Fruit fly (Drosophila melanogaster) whole organism, wandering third instar larva: ENCODE measurements around the gene Sgsf.

Experiments
- Abd-B ChIP-seq: fragments of >200 bp; optimal IDR thresholded peaks from 2 replicates; lab custom pipeline; 2017; ENCODE audit warnings: missing biosample characterization, missing genetic modification characterization
- CG32264 ChIP-seq: fragments of 200-800 bp; sonication (Bioruptor generic); optimal IDR thresholded peaks from 2 replicates; lab custom pipeline; 2016; ENCODE audit warnings: missing biosample characterization, missing genetic modification characterization
- CG9705 ChIP-seq: fragments of 200-800 bp; sonication (Bioruptor generic); optimal IDR thresholded peaks from 2 replicates; lab custom pipeline; 2018; ENCODE audit warnings: missing biosample characterization, mild to moderate bottlenecking, missing genetic modification characterization
- CrebA ChIP-seq: fragments of 200-800 bp; sonication (Bioruptor generic); optimal IDR thresholded peaks from 2 replicates; lab custom pipeline; 2016; ENCODE audit warnings: missing biosample characterization, mild to moderate bottlenecking, missing genetic modification characterization, borderline replicate concordance
- Dfd ChIP-seq: fragments of >200 bp; optimal IDR thresholded peaks from 2 replicates; lab custom pipeline; 2017; ENCODE audit warnings: missing biosample characterization, missing genetic modification characterization
- GATAd ChIP-seq: sonication (Bioruptor generic); optimal IDR thresholded peaks from 2 replicates; lab custom pipeline; 2016; ENCODE audit warnings: missing biosample characterization, missing genetic modification characterization
- HLH106 ChIP-seq: fragments of 200-800 bp; optimal IDR thresholded peaks from 3 replicates; lab custom pipeline; 2019; ENCODE audit warnings: missing biosample characterization, mild to moderate bottlenecking, missing genetic modification characterization, moderate library complexity
- Hnf4 ChIP-seq: fragments of 200-800 bp; sonication (Bioruptor generic); optimal IDR thresholded peaks from 2 replicates; lab custom pipeline; 2016; ENCODE audit warnings: missing biosample characterization, mild to moderate bottlenecking, missing genetic modification characterization
- Hr78 ChIP-seq: fragments of >200 bp; optimal IDR thresholded peaks from 2 replicates; lab custom pipeline; 2017; ENCODE audit warnings: missing biosample characterization, missing genetic modification characterization
- Hr83 ChIP-seq: fragments of 200-300 bp; sonication (Bioruptor generic); optimal IDR thresholded peaks from 2 replicates; lab custom pipeline; 2016; ENCODE audit warnings: missing biosample characterization, mild to moderate bottlenecking, missing genetic modification characterization, moderate library complexity; ENCODE audit not compliant: poor library complexity, severe bottlenecking
- Jra ChIP-seq: sonication (Bioruptor generic); optimal IDR thresholded peaks from 2 replicates; lab custom pipeline; 2016; ENCODE audit warnings: missing biosample characterization, missing genetic modification characterization
- Mio ChIP-seq: sonication (Bioruptor generic); optimal IDR thresholded peaks from 2 replicates; lab custom pipeline; 2016; ENCODE audit warnings: missing biosample characterization, missing genetic modification characterization
- Myc ChIP-seq: fragments of >200 bp; optimal IDR thresholded peaks from 2 replicates; lab custom pipeline; 2017
- N ChIP-seq: fragments of >200 bp; optimal IDR thresholded peaks from 2 replicates; lab custom pipeline; 2018; ENCODE audit warnings: missing biosample characterization, missing external identifiers, missing genetic modification characterization
- OdsH ChIP-seq: fragments of 200-800 bp; sonication (Bioruptor generic); optimal IDR thresholded peaks from 2 replicates; lab custom pipeline; 2016; ENCODE audit warnings: missing biosample characterization, mild to moderate bottlenecking, missing genetic modification characterization
- Rel ChIP-seq, 2 experiments: fragments of 200-800 bp; sonication (Bioruptor generic) in 1 of 2; optimal IDR thresholded peaks; 2 replicates in 1 of 2; 3 replicates in 1 of 2; lab custom pipeline; 2016 to 2019; ENCODE audit warnings: mild to moderate bottlenecking in 2 of 2, missing biosample characterization in 2 of 2, missing genetic modification characterization in 2 of 2, moderate library complexity in 1 of 2
- Sp1 ChIP-seq: fragments of 200-800 bp; sonication (Bioruptor generic); optimal IDR thresholded peaks from 3 replicates; lab custom pipeline; 2019; ENCODE audit warnings: missing biosample characterization, mild to moderate bottlenecking, missing genetic modification characterization, moderate library complexity
- Vsx2 ChIP-seq: fragments of 200-300, 225-300 bp; sonication (Bioruptor generic); optimal IDR thresholded peaks from 2 replicates; lab custom pipeline; 2018; ENCODE audit warnings: missing biosample characterization, missing genetic modification characterization; ENCODE audit not compliant: partially characterized antibody
- br ChIP-seq: fragments of 200-800 bp; sonication (Bioruptor generic); optimal IDR thresholded peaks from 2 replicates; lab custom pipeline; 2016; ENCODE audit warnings: missing biosample characterization, missing genetic modification characterization
- dl ChIP-seq, 2 experiments: fragments of 175-275, 200-275 bp in 1 of 2; fragments of 200-275 bp in 1 of 2; sonication (Bioruptor generic); optimal IDR thresholded peaks; lab custom pipeline; 2018; ENCODE audit warnings: mild to moderate bottlenecking in 2 of 2, missing biosample characterization in 2 of 2, missing genetic modification characterization in 2 of 2, moderate library complexity in 2 of 2; ENCODE audit not compliant: partially characterized antibody in 2 of 2, insufficient read depth in 1 of 2
- dmrt93B ChIP-seq: fragments of 200-800 bp; sonication (Bioruptor generic); optimal IDR thresholded peaks from 2 replicates; lab custom pipeline; 2018; ENCODE audit warnings: missing biosample characterization, mild to moderate bottlenecking, missing genetic modification characterization
- dsf ChIP-seq: sonication (Bioruptor generic); optimal IDR thresholded peaks from 2 replicates; lab custom pipeline; 2016; ENCODE audit warnings: missing biosample characterization, missing genetic modification characterization, borderline replicate concordance
- ey ChIP-seq: fragments of 200-800 bp; sonication (Bioruptor generic); optimal IDR thresholded peaks from 2 replicates; lab custom pipeline; 2016; ENCODE audit warnings: missing biosample characterization, missing genetic modification characterization
- foxo ChIP-seq, 2 experiments: fragments of 200-800 bp; sonication (Bioruptor generic); optimal IDR thresholded peaks; 2 replicates in 1 of 2; 3 replicates in 1 of 2; lab custom pipeline; 2016 to 2017; ENCODE audit warnings: missing biosample characterization in 2 of 2, missing genetic modification characterization in 2 of 2
- fru ChIP-seq: fragments of 200-800 bp; sonication (Bioruptor generic); optimal IDR thresholded peaks from 3 replicates; lab custom pipeline; 2016; ENCODE audit warnings: missing biosample characterization, mild to moderate bottlenecking, missing genetic modification characterization
- h ChIP-seq: fragments of 200-800 bp; sonication (Bioruptor generic); optimal IDR thresholded peaks from 3 replicates; lab custom pipeline; 2016; ENCODE audit warnings: missing biosample characterization, mild to moderate bottlenecking, missing genetic modification characterization
- jim ChIP-seq: fragments of 175-275, 200-325 bp; sonication (Bioruptor generic); optimal IDR thresholded peaks from 2 replicates; lab custom pipeline; 2016; ENCODE audit warnings: missing biosample characterization, mild to moderate bottlenecking, missing genetic modification characterization
- lola ChIP-seq: fragments of >200 bp; optimal IDR thresholded peaks from 2 replicates; lab custom pipeline; 2017; ENCODE audit warnings: missing biosample characterization, missing genetic modification characterization
- psq ChIP-seq: fragments of 200-800 bp; sonication (Bioruptor generic); optimal IDR thresholded peaks from 3 replicates; lab custom pipeline; 2017; ENCODE audit warnings: missing biosample characterization, mild to moderate bottlenecking, missing genetic modification characterization, moderate library complexity
- rgr ChIP-seq: fragments of 200-800 bp; sonication (Bioruptor generic); optimal IDR thresholded peaks from 3 replicates; lab custom pipeline; 2016; ENCODE audit warnings: missing biosample characterization, mild to moderate bottlenecking, missing genetic modification characterization
- sv ChIP-seq: fragments of 200-800 bp; sonication (Bioruptor generic); optimal IDR thresholded peaks from 3 replicates; lab custom pipeline; 2016; ENCODE audit warnings: missing biosample characterization, missing genetic modification characterization
- tai ChIP-seq: sonication (Bioruptor generic); optimal IDR thresholded peaks from 2 replicates; lab custom pipeline; 2016; ENCODE audit warnings: missing biosample characterization, missing genetic modification characterization
- usp ChIP-seq: fragments of >200 bp; optimal IDR thresholded peaks from 2 replicates; lab custom pipeline; 2017; ENCODE audit warnings: missing biosample characterization, missing genetic modification characterization
- woc ChIP-seq: sonication (Bioruptor generic); optimal IDR thresholded peaks from 2 replicates; lab custom pipeline; 2016; ENCODE audit warnings: missing biosample characterization, mild to moderate bottlenecking, missing genetic modification characterization

Sgsf gene

dm6 chr3R:12375258-12375783 lies 33.8 kb downstream of the Sgsf start, which contains the start of gene GstD5:
GstD5 (plus strand) TSS chr3R:12375733.
- TF ChIP-seq Abd-B (no peak), h (GFP tag; lab: Kevin White, UChicago) (no peak), dsf (no peak), Hr78 (GFP tag; lab: Kevin White, UChicago) (no peak), ey (no peak), Myc (lab: Kevin White, UChicago) (no peak), CrebA (GFP tag; lab: Kevin White, UChicago) (no peak), CG32264 (GFP tag; lab: Kevin White, UChicago) (no peak), HLH106 (tag; lab: Kevin White, UChicago) (no peak), lola (GFP tag; lab: Kevin White, UChicago) (no peak), Hnf4 (GFP tag; lab: Kevin White, UChicago) (no peak), CG9705 (GFP tag; lab: Kevin White, UChicago) (no peak), sv (GFP tag; lab: Kevin White, UChicago) (no peak), N (GFP tag; lab: Kevin White, UChicago) (no peak), woc (no peak), jim (no peak), rgr (GFP tag; lab: Kevin White, UChicago) (no peak)

- TF ChIP-seq woc (no peak), GATAd (GFP tag; lab: Kevin White, UChicago) (no peak), fru (GFP tag; lab: Kevin White, UChicago) (no peak), Hr78 (GFP tag; lab: Kevin White, UChicago) (no peak), Sp1 (GFP tag; lab: Kevin White, UChicago) (no peak), Myc (lab: Kevin White, UChicago) (no peak)
Observed at dm6 chr3R:12376828-12377227, 35.4 kb downstream of the Sgsf start, which contains the start of gene GstD6. GstD6 (plus strand) TSS chr3R:12377128.

- TF ChIP-seq CG9705 (GFP tag; lab: Kevin White, UChicago) (no peak), sv (GFP tag; lab: Kevin White, UChicago) (no peak), Sp1 (GFP tag; lab: Kevin White, UChicago) (no peak), Vsx2 (no peak), dmrt93B (GFP tag; lab: Kevin White, UChicago) (no peak), Rel (GFP tag; optimal IDR thresholded peaks at IDR 0.05; lab: Kevin White, UChicago) (no peak), Rel (tag; optimal IDR thresholded peaks at IDR 0.05; lab: Kevin White, UChicago) (no peak), GATAd (GFP tag; lab: Kevin White, UChicago) (no peak), foxo (GFP tag; optimal IDR thresholded peaks at IDR 0.05; lab: Kevin White, UChicago) (no peak), woc (no peak), h (GFP tag; lab: Kevin White, UChicago) (no peak), br (no peak), OdsH (GFP tag; lab: Kevin White, UChicago) (no peak), jim (no peak), lola (GFP tag; lab: Kevin White, UChicago) (no peak), Abd-B (no peak), tai (GFP tag; lab: Kevin White, UChicago) (no peak), CrebA (GFP tag; lab: Kevin White, UChicago) (no peak), Mio (GFP tag; lab: Kevin White, UChicago) (no peak), ey (no peak)
Observed at dm6 chr3R:12378200-12378599, 36.7 kb downstream of the Sgsf start, which contains the start of gene GstD7. GstD7 (plus strand) TSS chr3R:12378500.

dm6 chr3R:12379249-12379648 lies 37.8 kb downstream of the Sgsf start:
- TF ChIP-seq N (GFP tag; lab: Kevin White, UChicago), result no peak
- TF ChIP-seq dl (GFP tag; optimal IDR thresholded peaks at IDR 0.05; lab: Kevin White, UChicago; ENCODE audit: insufficient read depth in 1 of 2, partially characterized antibody in 2 of 2), result no peak
- no peak for TF ChIP-seq usp (GFP tag; lab: Kevin White, UChicago)
- no peak for TF ChIP-seq rgr (GFP tag; lab: Kevin White, UChicago)
- TF ChIP-seq tai (GFP tag; lab: Kevin White, UChicago), result no peak
- no peak for TF ChIP-seq jim
- no peak for TF ChIP-seq Sp1 (GFP tag; lab: Kevin White, UChicago)
- TF ChIP-seq Mio (GFP tag; lab: Kevin White, UChicago), result no peak
- TF ChIP-seq Myc (lab: Kevin White, UChicago), result no peak
- TF ChIP-seq foxo (GFP tag; optimal IDR thresholded peaks at IDR 0.05; lab: Kevin White, UChicago), result no peak
- no peak for TF ChIP-seq CG32264 (GFP tag; lab: Kevin White, UChicago)
- no peak for TF ChIP-seq Dfd (GFP tag; lab: Kevin White, UChicago)
- no peak for TF ChIP-seq Jra
- no peak for TF ChIP-seq GATAd (GFP tag; lab: Kevin White, UChicago)
- no peak for TF ChIP-seq Abd-B
- no peak for TF ChIP-seq psq
- no peak for TF ChIP-seq Hr83 (GFP tag; lab: Kevin White, UChicago)
- no peak for TF ChIP-seq Hr78 (GFP tag; lab: Kevin White, UChicago)
- no peak for TF ChIP-seq h (GFP tag; lab: Kevin White, UChicago)
